Worm (Caenorhabditis elegans) whole organism, early embryonic: Measurements from ENCODE around the gene hpo-34.

Source experiments
- B0310.2 ChIP-seq: sonication (generic microtip); optimal IDR thresholded peaks from 2 replicates; lab custom pipeline; 2016; ENCODE audit warnings: mild to moderate bottlenecking, missing genetic modification characterization, missing compliant biosample characterization
- F13C5.2 ChIP-seq: sonication (generic microtip); optimal IDR thresholded peaks from 2 replicates; lab custom pipeline; 2017; ENCODE audit warnings: mild to moderate bottlenecking, missing genetic modification characterization, inconsistent platforms, missing compliant biosample characterization
- aly-1 ChIP-seq: sonication (generic microtip); optimal IDR thresholded peaks from 2 replicates; lab custom pipeline; 2016; ENCODE audit warnings: missing genetic modification characterization, missing compliant biosample characterization
- ama-1 ChIP-seq: fragments of 150-350 bp; optimal IDR thresholded peaks from 2 replicates; lab custom pipeline; 2014
- ceh-13 ChIP-seq: fragments of 200-800 bp; sonication (Bioruptor generic); optimal IDR thresholded peaks from 2 replicates; lab custom pipeline; 2018; ENCODE audit warnings: mild to moderate bottlenecking, missing genetic modification characterization, missing compliant biosample characterization
- ceh-36 ChIP-seq: sonication (generic microtip); optimal IDR thresholded peaks from 2 replicates; lab custom pipeline; 2016; ENCODE audit warnings: missing genetic modification characterization, inconsistent platforms, missing compliant biosample characterization
- ets-7 ChIP-seq: sonication (generic microtip); optimal IDR thresholded peaks from 2 replicates; lab custom pipeline; 2016; ENCODE audit warnings: missing genotype, missing genetic modification characterization, missing compliant biosample characterization
- flt-1 ChIP-seq: fragments of 200-800 bp; sonication (Bioruptor generic); IDR thresholded peaks from 2 replicates; pipeline ENCODE4 v1.3.6; 2022; ENCODE audit warnings: missing genetic modification characterization, missing compliant biosample characterization
- hmbx-1 ChIP-seq: sonication (generic microtip); optimal IDR thresholded peaks from 2 replicates; lab custom pipeline; 2016; ENCODE audit warnings: mild to moderate bottlenecking, missing genetic modification characterization, missing compliant biosample characterization
- hmg-4 ChIP-seq: fragments of 200-800 bp; sonication (Bioruptor generic); optimal IDR thresholded peaks from 2 replicates; lab custom pipeline; 2018; ENCODE audit warnings: mild to moderate bottlenecking, missing genetic modification characterization, missing compliant biosample characterization
- hnd-1 ChIP-seq: sonication (generic microtip); optimal IDR thresholded peaks from 2 replicates; lab custom pipeline; 2016; ENCODE audit warnings: missing genetic modification characterization, missing compliant biosample characterization
- pes-1 ChIP-seq: fragments of 200-800 bp; sonication (Bioruptor generic); IDR thresholded peaks from 2 replicates; pipeline ENCODE4 v1.3.6; 2022; ENCODE audit warnings: missing genetic modification reagents, missing genetic modification characterization, missing compliant biosample characterization
- scrt-1 ChIP-seq: fragments of 200-800 bp; sonication (Bioruptor generic); IDR thresholded peaks from 2 replicates; pipeline ENCODE4 v1.3.6; 2022; ENCODE audit warnings: missing genetic modification characterization, missing compliant biosample characterization
- sea-1 ChIP-seq: fragments of 200-800 bp; sonication (Bioruptor generic); conservative IDR thresholded peaks from 2 replicates; pipeline ENCODE4 v1.3.6; 2022; ENCODE audit warnings: missing genetic modification characterization, missing compliant biosample characterization
- tbx-11 ChIP-seq: fragments of 200-800 bp; sonication (Bioruptor generic); IDR thresholded peaks from 2 replicates; pipeline ENCODE4 v1.3.6; 2022; ENCODE audit warnings: missing genetic modification characterization, missing compliant biosample characterization
- tbx-37 ChIP-seq: fragments of 200-800 bp; sonication (Bioruptor generic); conservative IDR thresholded peaks from 2 replicates; pipeline ENCODE4 v1.3.6; 2022; ENCODE audit warnings: missing genetic modification reagents, missing genetic modification characterization, missing compliant biosample characterization
- tra-4 ChIP-seq: sonication (generic microtip); optimal IDR thresholded peaks from 2 replicates; lab custom pipeline; 2017; ENCODE audit warnings: missing genetic modification characterization, missing compliant biosample characterization

hpo-34 gene

ce11 chrX:11507836-11508235 lies 11.0 kb downstream of the hpo-34 start:
- TF ChIP-seq tbx-37 (GFP tag; lab: Robert Waterston, UW): no peak
- TF ChIP-seq flt-1 (GFP tag; lab: Robert Waterston, UW): no peak
- no peak for TF ChIP-seq tbx-11
- TF ChIP-seq ceh-36 (tag; lab: Kevin White, UChicago): no peak
- TF ChIP-seq tra-4: no peak
- TF ChIP-seq scrt-1 (GFP tag; lab: Robert Waterston, UW): no peak
- no peak for TF ChIP-seq sea-1
- no peak for TF ChIP-seq F13C5.2
- no peak for TF ChIP-seq hnd-1 (tag; lab: Kevin White, UChicago)

DNA sequence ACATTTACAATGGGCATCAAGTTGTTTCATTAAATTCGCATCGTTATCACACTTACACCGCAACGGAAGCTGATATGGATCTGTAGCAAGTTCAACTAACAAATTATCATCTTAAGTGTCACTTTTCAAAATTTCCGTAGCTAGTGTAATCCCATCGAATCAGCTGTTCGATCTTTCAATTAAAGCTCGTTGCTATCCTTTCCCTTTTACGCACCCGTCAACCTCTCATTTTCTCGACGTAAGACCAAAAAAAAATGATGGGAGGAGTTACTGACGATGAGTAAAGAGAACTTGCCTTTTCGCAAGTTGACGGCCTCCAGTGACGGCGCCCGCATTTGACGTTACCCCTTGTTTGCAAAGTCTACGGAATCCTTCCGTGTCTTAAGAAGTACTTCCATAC lies 16.9 kb downstream of the hpo-34 start, which contains the start of gene F29G6.1:
F29G6.1 (plus strand) TSS at position 301 of the 400 bp plus-strand sequence.
- TF ChIP-seq tbx-37 (GFP tag; lab: Robert Waterston, UW) (no peak), ama-1 (lab: Kevin White, UChicago) (no peak), B0310.2 (no peak), pes-1 (GFP tag; lab: Robert Waterston, UW) (no peak), hmg-4 (GFP tag; lab: Kevin White, UChicago) (no peak), F13C5.2 (no peak), flt-1 (GFP tag; lab: Robert Waterston, UW) (no peak), hmbx-1 (no peak), tra-4 (no peak), aly-1 (tag; lab: Kevin White, UChicago) (no peak), ets-7 (tag; lab: Kevin White, UChicago) (no peak), scrt-1 (GFP tag; lab: Robert Waterston, UW) (no peak), tbx-11 (no peak), ceh-36 (tag; lab: Kevin White, UChicago) (no peak), ceh-13 (GFP tag; lab: Kevin White, UChicago) (no peak), sea-1 (no peak)

DNA sequence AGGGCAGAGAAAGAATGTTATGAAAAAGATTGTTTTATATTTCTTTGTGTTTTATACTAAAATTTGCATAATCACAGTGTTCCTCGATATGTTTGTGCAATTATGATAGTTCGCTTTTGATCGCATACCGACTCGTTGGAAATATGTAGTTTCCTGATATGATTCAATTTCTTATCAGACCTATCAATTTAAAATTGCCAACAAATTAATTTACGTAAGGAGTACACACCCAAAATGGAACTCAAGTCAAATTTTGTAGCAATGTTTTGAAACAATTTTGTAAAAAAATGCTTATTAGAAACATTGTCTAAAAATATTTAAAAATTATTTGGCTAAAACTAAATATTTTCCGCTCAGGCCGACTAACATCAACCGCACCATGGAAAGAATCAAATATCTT lies 18.3 kb downstream of the hpo-34 start:
- no peak for TF ChIP-seq tra-4
- no peak for TF ChIP-seq flt-1 (GFP tag; lab: Robert Waterston, UW)
- no peak for TF ChIP-seq hmbx-1
- TF ChIP-seq hmg-4 (GFP tag; lab: Kevin White, UChicago): no peak
- no peak for TF ChIP-seq ets-7 (tag; lab: Kevin White, UChicago)
- no peak for TF ChIP-seq B0310.2
- no peak for TF ChIP-seq sea-1
- no peak for TF ChIP-seq F13C5.2
- no peak for TF ChIP-seq tbx-37 (GFP tag; lab: Robert Waterston, UW)
- no peak for TF ChIP-seq ceh-13 (GFP tag; lab: Kevin White, UChicago)
- TF ChIP-seq hnd-1 (tag; lab: Kevin White, UChicago): no peak
- no peak for TF ChIP-seq aly-1 (tag; lab: Kevin White, UChicago)
- no peak for TF ChIP-seq ama-1 (lab: Kevin White, UChicago)
- TF ChIP-seq scrt-1 (GFP tag; lab: Robert Waterston, UW): no peak
- TF ChIP-seq pes-1 (GFP tag; lab: Robert Waterston, UW): no peak
- no peak for TF ChIP-seq ceh-36 (tag; lab: Kevin White, UChicago)
- no peak for TF ChIP-seq tbx-11

- no peak for TF ChIP-seq ceh-13 (GFP tag; lab: Kevin White, UChicago)
- TF ChIP-seq hmg-4 (GFP tag; lab: Kevin White, UChicago): no peak
- no peak for TF ChIP-seq pes-1 (GFP tag; lab: Robert Waterston, UW)
- no peak for TF ChIP-seq ceh-36 (tag; lab: Kevin White, UChicago)
These were observed 19.1 kb downstream of the hpo-34 start, which contains the start of gene T25C12.3 for ce11 chrX:11499738-11500137. Gene T25C12.3 (minus strand): TSS chrX:11499999.

DNA sequence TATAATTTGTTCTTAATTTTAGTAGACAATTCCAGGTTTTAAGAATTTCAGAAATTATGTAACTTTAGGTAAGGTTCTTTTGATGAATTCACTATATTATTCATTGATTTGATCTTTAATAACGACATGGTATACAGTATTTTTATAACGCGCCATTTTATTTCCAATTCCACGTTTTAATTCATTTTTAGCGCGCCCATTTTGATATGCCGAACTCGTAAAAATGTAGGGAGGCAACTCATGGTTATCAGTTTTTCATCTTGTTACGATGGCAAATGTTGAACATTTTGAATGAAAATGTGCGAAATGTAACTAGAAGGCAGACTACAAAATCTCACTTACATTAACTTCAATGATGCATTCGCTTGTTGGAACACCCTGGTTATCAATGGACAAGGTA lies 20.0 kb downstream of the hpo-34 start:
- TF ChIP-seq hnd-1 (tag; lab: Kevin White, UChicago) (no peak), F13C5.2 (no peak), sea-1 (no peak), scrt-1 (GFP tag; lab: Robert Waterston, UW) (no peak), aly-1 (tag; lab: Kevin White, UChicago) (no peak), tbx-11 (no peak), tbx-37 (GFP tag; lab: Robert Waterston, UW) (no peak), ceh-13 (GFP tag; lab: Kevin White, UChicago) (no peak), B0310.2 (no peak), ceh-36 (tag; lab: Kevin White, UChicago) (no peak), pes-1 (GFP tag; lab: Robert Waterston, UW) (no peak), hmg-4 (GFP tag; lab: Kevin White, UChicago) (no peak), hmbx-1 (no peak), ets-7 (tag; lab: Kevin White, UChicago) (no peak), flt-1 (GFP tag; lab: Robert Waterston, UW) (no peak), tra-4 (no peak), ama-1 (lab: Kevin White, UChicago) (no peak)

- no peak for TF ChIP-seq ama-1 (lab: Kevin White, UChicago)
- no peak for TF ChIP-seq hmbx-1
- TF ChIP-seq ceh-36 (tag; lab: Kevin White, UChicago): no peak
- no peak for TF ChIP-seq tra-4
- no peak for TF ChIP-seq hmg-4 (GFP tag; lab: Kevin White, UChicago)
- TF ChIP-seq tbx-37 (GFP tag; lab: Robert Waterston, UW): no peak
These were observed 27.0 kb downstream of the hpo-34 start for ce11 chrX:11491835-11492234.

DNA sequence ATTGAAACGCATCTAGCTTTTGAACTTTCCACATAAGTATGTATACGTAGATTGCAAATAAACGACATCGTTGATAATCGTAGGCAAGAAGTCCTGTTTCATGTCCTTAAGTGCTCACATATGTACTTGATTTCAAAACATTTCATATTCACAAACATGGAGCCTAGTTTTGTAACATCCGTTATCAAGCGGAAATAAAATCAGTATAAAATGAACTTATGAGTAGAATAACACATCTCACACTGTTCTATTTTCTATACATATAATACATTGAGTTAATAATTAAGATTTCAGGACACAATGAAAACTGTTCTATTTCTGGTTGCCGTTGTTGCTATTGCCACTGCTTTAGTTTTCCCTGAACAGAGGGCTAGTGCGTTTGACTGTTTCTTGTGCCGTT lies 29.0 kb downstream of the hpo-34 start, which contains the start of gene spp-21:
spp-21 (plus strand) TSS at position 301 of the 400 bp plus-strand sequence.
- TF ChIP-seq pes-1 (GFP tag; lab: Robert Waterston, UW): no peak

DNA sequence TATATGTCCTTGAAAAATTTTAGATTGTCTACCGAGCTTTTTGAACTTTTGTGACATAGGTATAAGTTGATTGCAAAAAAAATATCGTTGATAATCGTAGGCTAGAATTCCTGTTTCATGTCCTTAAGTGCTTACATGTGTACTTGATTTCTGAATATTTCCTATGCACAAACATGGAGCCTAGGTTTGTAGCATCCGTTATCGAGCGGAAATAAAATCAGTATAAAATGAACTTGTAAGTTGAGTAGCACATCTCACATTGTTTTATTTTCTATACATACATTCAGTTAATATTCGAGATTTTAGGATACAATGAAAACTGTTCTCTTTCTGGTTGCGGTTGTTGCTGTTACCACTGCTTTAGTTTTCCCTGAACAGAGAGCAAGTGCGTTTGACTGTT lies 31.4 kb downstream of the hpo-34 start, which contains the start of gene spp-9:
spp-9 (plus strand) TSS at position 301 of the 400 bp plus-strand sequence.
- TF ChIP-seq aly-1 (tag; lab: Kevin White, UChicago): no peak
- no peak for TF ChIP-seq F13C5.2
- TF ChIP-seq ets-7 (tag; lab: Kevin White, UChicago): no peak
- no peak for TF ChIP-seq hmbx-1
- no peak for TF ChIP-seq tra-4
- TF ChIP-seq tbx-37 (GFP tag; lab: Robert Waterston, UW): no peak
- TF ChIP-seq ama-1 (lab: Kevin White, UChicago): no peak
- TF ChIP-seq B0310.2: no peak
- no peak for TF ChIP-seq pes-1 (GFP tag; lab: Robert Waterston, UW)
- TF ChIP-seq hnd-1 (tag; lab: Kevin White, UChicago): no peak
- no peak for TF ChIP-seq scrt-1 (GFP tag; lab: Robert Waterston, UW)
- no peak for TF ChIP-seq flt-1 (GFP tag; lab: Robert Waterston, UW)
- TF ChIP-seq ceh-13 (GFP tag; lab: Kevin White, UChicago): no peak
- TF ChIP-seq ceh-36 (tag; lab: Kevin White, UChicago): no peak
- no peak for TF ChIP-seq hmg-4 (GFP tag; lab: Kevin White, UChicago)
